Fruit fly (Drosophila melanogaster) whole organism, embryonic: ENCODE results near the gene Vha100-2.

Experiments
- Atf-2 ChIP-seq: fragments of 200-800 bp; sonication (Bioruptor generic); optimal IDR thresholded peaks from 2 replicates; lab custom pipeline; 2016; ENCODE audit warnings: missing biosample characterization, missing genetic modification characterization
- Atf6 ChIP-seq: fragments of 200-800 bp; sonication (Bioruptor generic); IDR thresholded peaks from 2 replicates; pipeline ENCODE4 v1.3.6; 2022; ENCODE audit warnings: missing biosample characterization, missing genetic modification characterization
- B-H2 ChIP-seq: fragments of 200-800 bp; sonication (Bioruptor generic); optimal IDR thresholded peaks from 2 replicates; lab custom pipeline; 2018; ENCODE audit warnings: missing biosample characterization, mild to moderate bottlenecking, missing genetic modification characterization
- CG11695 ChIP-seq: fragments of 200-800 bp; sonication (Bioruptor generic); IDR thresholded peaks from 3 replicates; pipeline ENCODE4 v1.3.6; 2022; ENCODE audit warnings: missing biosample characterization, missing genetic modification characterization
- CG13894 ChIP-seq: fragments of 200-800 bp; sonication (Bioruptor generic); optimal IDR thresholded peaks from 3 replicates; lab custom pipeline; 2018; ENCODE audit warnings: missing biosample characterization, mild to moderate bottlenecking, missing genetic modification characterization, moderate library complexity
- CG15696 ChIP-seq: fragments of 200-800 bp; sonication (Bioruptor generic); optimal IDR thresholded peaks from 2 replicates; lab custom pipeline; 2019; ENCODE audit warnings: missing biosample characterization, mild to moderate bottlenecking, missing genetic modification characterization, moderate library complexity
- CG18262 ChIP-seq: fragments of 200-800 bp; optimal IDR thresholded peaks from 3 replicates; lab custom pipeline; 2019; ENCODE audit warnings: missing biosample characterization, mild to moderate bottlenecking, missing genetic modification characterization, moderate library complexity
- CG2120 ChIP-seq: fragments of 200-800 bp; sonication (Bioruptor generic); optimal IDR thresholded peaks from 3 replicates; lab custom pipeline; 2016; ENCODE audit warnings: missing biosample characterization, missing genetic modification characterization
- CG2712 ChIP-seq: fragments of 200-800 bp; optimal IDR thresholded peaks from 3 replicates; lab custom pipeline; 2019; ENCODE audit warnings: missing biosample characterization, mild to moderate bottlenecking, missing genetic modification characterization, moderate library complexity
- CG4404 ChIP-seq: fragments of 200-800 bp; sonication (Bioruptor generic); IDR thresholded peaks from 2 replicates; pipeline ENCODE4 v1.3.6; 2022; ENCODE audit warnings: missing biosample characterization, missing genetic modification characterization
- CG5245 ChIP-seq: fragments of 200-800 bp; sonication (Bioruptor generic); optimal IDR thresholded peaks from 3 replicates; lab custom pipeline; 2016; ENCODE audit warnings: missing biosample characterization, missing genetic modification characterization
- CG6654 ChIP-seq: fragments of 200-800 bp; sonication (Bioruptor generic); optimal IDR thresholded peaks from 2 replicates; lab custom pipeline; 2017; ENCODE audit warnings: missing biosample characterization, mild to moderate bottlenecking, missing genetic modification characterization
- CG7987 ChIP-seq: fragments of 200-800 bp; sonication (Bioruptor generic); optimal IDR thresholded peaks from 2 replicates; lab custom pipeline; 2018; ENCODE audit warnings: missing biosample characterization, mild to moderate bottlenecking, missing genetic modification characterization, moderate library complexity
- CG8388 ChIP-seq: fragments of 200-800 bp; sonication (Bioruptor generic); optimal IDR thresholded peaks from 2 replicates; lab custom pipeline; 2019; ENCODE audit warnings: missing biosample characterization, mild to moderate bottlenecking, missing genetic modification characterization, moderate library complexity
- Camta ChIP-seq: fragments of 200-800 bp; sonication (Bioruptor generic); optimal IDR thresholded peaks from 2 replicates; lab custom pipeline; 2016; ENCODE audit warnings: missing biosample characterization, missing genetic modification characterization
- Dip2 ChIP-seq: fragments of 200-800 bp; sonication (Bioruptor generic); IDR thresholded peaks from 2 replicates; pipeline ENCODE4 v1.3.6; 2022; ENCODE audit warnings: missing biosample characterization, missing genetic modification characterization
- Dip3 ChIP-seq: fragments of 200-800 bp; sonication (Bioruptor generic); optimal IDR thresholded peaks from 3 replicates; lab custom pipeline; 2016; ENCODE audit warnings: missing biosample characterization, missing genetic modification characterization
- Doc2 ChIP-seq: fragments of 200-800 bp; sonication (Bioruptor generic); IDR thresholded peaks from 2 replicates; pipeline ENCODE4 v1.3.6; 2022; ENCODE audit warnings: missing biosample characterization, missing genetic modification characterization
- Ets97D ChIP-seq: fragments of 200-800 bp; sonication (Bioruptor generic); optimal IDR thresholded peaks from 3 replicates; lab custom pipeline; 2016; ENCODE audit warnings: missing biosample characterization, missing genetic modification characterization
- HLH4C ChIP-seq: fragments of 200-800 bp; sonication (Bioruptor generic); IDR thresholded peaks from 3 replicates; pipeline ENCODE4 v1.3.6; 2022; ENCODE audit warnings: missing biosample characterization, missing genetic modification characterization; ENCODE audit not compliant: partially characterized antibody
- Hr3 ChIP-seq: fragments of 200-800 bp; sonication (Bioruptor generic); optimal IDR thresholded peaks from 3 replicates; lab custom pipeline; 2016; ENCODE audit warnings: missing biosample characterization, missing genetic modification characterization
- Lim3 ChIP-seq: fragments of 200-800 bp; sonication (Bioruptor generic); IDR thresholded peaks from 2 replicates; pipeline ENCODE4 v1.3.6; 2022; ENCODE audit warnings: missing biosample characterization, missing genetic modification characterization
- Med ChIP-seq: fragments of 200-800 bp; sonication (Bioruptor generic); peaks from one replicate; lab custom pipeline; 2016; ENCODE audit warnings: missing biosample characterization, missing genetic modification characterization, mild to moderate bottlenecking, inconsistent platforms, moderate library complexity
- Myb ChIP-seq: fragments of 200-800 bp; sonication (Bioruptor generic); optimal IDR thresholded peaks from 2 replicates; lab custom pipeline; 2016; ENCODE audit warnings: missing biosample characterization, missing genetic modification characterization
- Ptx1 ChIP-seq: fragments of 200-800 bp; sonication (Bioruptor generic); IDR thresholded peaks from 2 replicates; pipeline ENCODE4 v1.3.6; 2022; ENCODE audit warnings: missing biosample characterization, missing genetic modification characterization
- Scr ChIP-seq: fragments of 200-800 bp; sonication (Bioruptor generic); IDR thresholded peaks from 2 replicates; pipeline ENCODE4 v1.3.6; 2022; ENCODE audit warnings: missing biosample characterization, missing genetic modification characterization; ENCODE audit not compliant: partially characterized antibody
- Sin3A ChIP-seq: fragments of >200 bp; optimal IDR thresholded peaks from 2 replicates; lab custom pipeline; 2018
- Tbp ChIP-seq: fragments of >200 bp; optimal IDR thresholded peaks from 2 replicates; lab custom pipeline; 2018; ENCODE audit warnings: missing biosample characterization, missing genetic modification characterization
- ase ChIP-seq: fragments of 200-800 bp; sonication (Bioruptor generic); IDR thresholded peaks from 3 replicates; pipeline ENCODE4 v1.3.6; 2022; ENCODE audit warnings: missing biosample characterization, missing genetic modification characterization
- crol ChIP-seq: fragments of 200-800 bp; sonication (Bioruptor generic); IDR thresholded peaks from 2 replicates; pipeline ENCODE4 v1.3.6; 2022; ENCODE audit warnings: missing biosample characterization, missing genetic modification characterization
- cwo ChIP-seq: fragments of 200-800 bp; sonication (Bioruptor generic); optimal IDR thresholded peaks from 3 replicates; lab custom pipeline; 2017; ENCODE audit warnings: missing biosample characterization, missing genetic modification characterization, mild to moderate bottlenecking, moderate library complexity, missing genetic modification reagents
- danr ChIP-seq: fragments of 200-800 bp; sonication (Bioruptor generic); IDR thresholded peaks from 2 replicates; pipeline ENCODE4 v1.3.6; 2022; ENCODE audit warnings: missing biosample characterization, missing genetic modification characterization
- dysf ChIP-seq: fragments of 200-800 bp; sonication (Bioruptor generic); IDR thresholded peaks from 3 replicates; pipeline ENCODE4 v1.3.6; 2022; ENCODE audit warnings: missing biosample characterization, missing genetic modification characterization
- eve ChIP-seq, 2 experiments: fragments of >200 bp; optimal IDR thresholded peaks; 2 replicates each; lab custom pipeline; 2017; ENCODE audit warnings: missing biosample characterization in 2 of 2, missing genetic modification characterization in 2 of 2
- fu2 ChIP-seq: fragments of 200-800 bp; sonication (Bioruptor generic); optimal IDR thresholded peaks from 2 replicates; lab custom pipeline; 2016; ENCODE audit warnings: missing biosample characterization, missing genetic modification characterization
- gfzf ChIP-seq: fragments of 200-800 bp; sonication (Bioruptor generic); optimal IDR thresholded peaks from 2 replicates; lab custom pipeline; 2016; ENCODE audit warnings: missing biosample characterization, mild to moderate bottlenecking, missing genetic modification characterization, moderate library complexity
- gsb ChIP-seq: fragments of 200-800 bp; sonication (Bioruptor generic); IDR thresholded peaks from 2 replicates; pipeline ENCODE4 v1.3.6; 2022; ENCODE audit warnings: missing biosample characterization, missing genetic modification characterization
- gt ChIP-seq: fragments of 200-800 bp; sonication (Bioruptor generic); IDR thresholded peaks from 2 replicates; pipeline ENCODE4 v1.3.6; 2022; ENCODE audit warnings: missing biosample characterization, missing genetic modification characterization
- inv ChIP-seq: fragments of 200-800 bp; sonication (Bioruptor generic); IDR thresholded peaks from 2 replicates; pipeline ENCODE4 v1.3.6; 2022; ENCODE audit warnings: missing biosample characterization, missing genetic modification characterization; ENCODE audit not compliant: partially characterized antibody
- kah ChIP-seq: fragments of 200-800 bp; sonication (Bioruptor generic); optimal IDR thresholded peaks from 2 replicates; lab custom pipeline; 2018; ENCODE audit warnings: missing biosample characterization, mild to moderate bottlenecking, missing genetic modification characterization
- mam ChIP-seq: fragments of 200-800 bp; sonication (Bioruptor generic); optimal IDR thresholded peaks from 3 replicates; lab custom pipeline; 2016; ENCODE audit warnings: missing biosample characterization, missing genetic modification characterization
- nom ChIP-seq: fragments of 200-800 bp; sonication (Bioruptor generic); optimal IDR thresholded peaks from 2 replicates; lab custom pipeline; 2017; ENCODE audit warnings: missing biosample characterization, missing genetic modification characterization, mild to moderate bottlenecking, moderate library complexity, missing genetic modification reagents
- pfk ChIP-seq: fragments of 200-800 bp; sonication (Bioruptor generic); optimal IDR thresholded peaks from 2 replicates; lab custom pipeline; 2018; ENCODE audit warnings: missing biosample characterization, mild to moderate bottlenecking, missing genetic modification characterization, moderate library complexity
- pzg ChIP-seq: fragments of 200-800 bp; sonication (Bioruptor generic); optimal IDR thresholded peaks from 3 replicates; lab custom pipeline; 2018; ENCODE audit warnings: missing biosample characterization, mild to moderate bottlenecking, missing genetic modification characterization, moderate library complexity
- sna ChIP-seq: fragments of 200-800 bp; sonication (Bioruptor generic); IDR thresholded peaks from 2 replicates; pipeline ENCODE4 v1.3.6; 2022; ENCODE audit warnings: missing biosample characterization, missing genetic modification characterization; ENCODE audit not compliant: partially characterized antibody
- twi ChIP-seq: fragments of 200-800 bp; optimal IDR thresholded peaks from 2 replicates; lab custom pipeline; 2019; ENCODE audit warnings: missing biosample characterization, mild to moderate bottlenecking, missing genetic modification characterization, moderate library complexity
- usp ChIP-seq: fragments of >200 bp; optimal IDR thresholded peaks from 2 replicates; lab custom pipeline; 2017; ENCODE audit warnings: missing biosample characterization, missing genetic modification characterization
- zen ChIP-seq: fragments of 200-800 bp; sonication (Bioruptor generic); optimal IDR thresholded peaks from 3 replicates; lab custom pipeline; 2018; ENCODE audit warnings: missing biosample characterization, mild to moderate bottlenecking, missing genetic modification characterization, moderate library complexity
- zfh2 ChIP-seq: fragments of 200-800 bp; sonication (Bioruptor generic); optimal IDR thresholded peaks from 2 replicates; lab custom pipeline; 2016; ENCODE audit warnings: missing biosample characterization, missing genetic modification characterization

The Vha100-2 gene

DNA sequence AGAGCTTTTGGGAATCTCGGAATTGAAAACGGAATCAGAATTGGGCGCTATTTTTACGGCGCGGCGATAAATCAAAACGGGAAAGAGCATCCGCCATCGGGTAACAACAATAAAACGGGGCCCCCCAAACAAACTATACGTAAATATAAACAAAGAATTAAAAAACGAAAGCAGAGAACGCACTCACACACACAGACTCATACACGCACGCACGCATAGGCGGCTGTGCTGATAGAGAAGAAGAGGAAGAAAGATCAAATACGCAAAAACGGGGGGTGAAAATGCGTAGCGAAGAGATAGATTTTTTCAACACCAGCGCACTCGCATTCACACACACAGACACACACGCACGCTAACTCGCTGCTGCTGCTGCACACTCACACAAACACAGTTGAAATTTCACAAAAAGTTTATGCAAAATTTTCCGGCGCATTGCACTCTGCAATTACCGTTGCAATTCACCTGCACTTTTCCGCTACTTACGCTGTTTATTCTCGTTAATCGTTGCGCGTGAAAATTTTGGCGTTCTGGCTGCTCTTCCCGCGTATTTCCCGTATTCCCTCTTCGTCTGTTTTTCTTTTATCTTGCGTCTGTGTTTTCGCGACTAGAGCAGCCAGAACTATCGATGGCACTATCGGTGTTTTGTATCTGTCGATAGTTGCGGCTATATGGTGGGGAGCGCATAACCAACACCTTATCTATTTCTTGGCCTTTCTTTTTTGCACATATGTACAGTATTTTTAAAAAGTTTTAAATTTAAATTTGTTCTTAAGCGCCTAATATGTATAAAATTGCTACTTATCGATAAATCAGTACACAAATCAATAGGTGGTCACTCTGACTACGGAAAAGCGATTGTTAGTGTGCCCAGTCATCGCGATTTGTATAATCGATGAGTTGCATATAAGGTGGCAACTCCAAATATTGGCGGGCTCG lies 13.6 kb upstream of the Vha100-2 start, which contains the start of gene CG31122 (continued):
- TF ChIP-seq B-H2 (GFP tag; lab: Kevin White, UChicago) (peak; percentile 47), mam (GFP tag; lab: Kevin White, UChicago) (peak; percentile 63), pfk (GFP tag; lab: Kevin White, UChicago) (no peak), CG6654 (GFP tag; lab: Kevin White, UChicago) (no peak), danr (no peak), CG13894 (tag; lab: Kevin White, UChicago) (no peak), Atf-2 (peak; percentile 4), inv (peak; percentile 95), Dip3 (peak; percentile 69), CG15696 (tag; lab: Kevin White, UChicago) (peak; percentile 23), pzg (GFP tag; lab: Kevin White, UChicago) (peak; percentile 87), ase (GFP tag; lab: Robert Waterston, UW) (no peak), Sin3A (peak; percentile 97), cwo (GFP tag; lab: Kevin White, UChicago) (peak; percentile 5), Tbp (GFP tag; lab: Kevin White, UChicago) (no peak), Dip2 (GFP tag; lab: Robert Waterston, UW) (no peak), usp (no peak), HLH4C (GFP tag; lab: Robert Waterston, UW) (peak; percentile 97), crol (GFP tag; lab: Robert Waterston, UW) (peak; percentile 55), kah (GFP tag; lab: Kevin White, UChicago) (no peak), CG4404 (GFP tag; lab: Robert Waterston, UW) (no peak), gt (GFP tag; lab: Robert Waterston, UW) (no peak), fu2 (GFP tag; lab: Kevin White, UChicago) (no peak), nom (GFP tag; lab: Kevin White, UChicago) (no peak), CG5245 (peak; percentile 2), CG2712 (tag; lab: Kevin White, UChicago) (peak; percentile 49), CG7987 (GFP tag; lab: Kevin White, UChicago) (no peak), Scr (GFP tag; lab: Robert Waterston, UW) (peak; percentile 98), Doc2 (GFP tag; lab: Robert Waterston, UW) (no peak), Lim3 (no peak), zfh2 (GFP tag; lab: Kevin White, UChicago) (peak; percentile 65), twi (no peak), CG2120 (GFP tag; lab: Kevin White, UChicago) (peak; percentile 68), Ptx1 (GFP tag; lab: Robert Waterston, UW) (peak; percentile 35; the same call in 1 of the 2 replicates), Camta (GFP tag; lab: Kevin White, UChicago) (peak; percentile 11), Med (peak; percentile 88), Atf6 (GFP tag; lab: Robert Waterston, UW) (peak; percentile 51; the same call in 1 of the 2 replicates), Ets97D (GFP tag; lab: Kevin White, UChicago) (peak; percentile 92), eve (GFP tag; optimal IDR thresholded peaks at IDR 0.05; lab: Kevin White, UChicago) (no peak), CG18262 (tag; lab: Kevin White, UChicago) (no peak), CG8388 (GFP tag; lab: Kevin White, UChicago) (peak; percentile 19), zen (tag; lab: Kevin White, UChicago) (peak; percentile 8), Hr3 (GFP tag; lab: Kevin White, UChicago) (peak; percentile 43), gsb (GFP tag; lab: Robert Waterston, UW) (no peak), CG11695 (GFP tag; lab: Robert Waterston, UW) (peak; percentile 55; the same call in 1 of the 3 replicates), gfzf (peak; percentile 71), Myb (GFP tag; lab: Kevin White, UChicago) (peak; percentile 46), sna (GFP tag; lab: Robert Waterston, UW) (peak; percentile 99), dysf (peak; percentile 23; the same call in 1 of the 3 replicates)
